Worm (Caenorhabditis elegans) whole organism, midembryonic: ENCODE results near the gene ZK596.3.

Experiments used
- T22C8.4 ChIP-seq: fragments of 200-800 bp; sonication (Bioruptor generic); IDR thresholded peaks from 2 replicates; pipeline ENCODE4 v1.3.6; 2022; ENCODE audit warnings: missing genetic modification characterization, missing compliant biosample characterization
- klf-2 ChIP-seq: fragments of 200-800 bp; sonication (Bioruptor generic); conservative IDR thresholded peaks from 2 replicates; pipeline ENCODE4 v1.3.6; 2022; ENCODE audit warnings: missing genetic modification reagents, missing genetic modification characterization, missing compliant biosample characterization
- tab-1 ChIP-seq: fragments of 200-800 bp; sonication (Bioruptor generic); IDR thresholded peaks from 2 replicates; pipeline ENCODE4 v1.3.6; 2022; ENCODE audit warnings: missing genetic modification characterization, missing compliant biosample characterization

DNA sequence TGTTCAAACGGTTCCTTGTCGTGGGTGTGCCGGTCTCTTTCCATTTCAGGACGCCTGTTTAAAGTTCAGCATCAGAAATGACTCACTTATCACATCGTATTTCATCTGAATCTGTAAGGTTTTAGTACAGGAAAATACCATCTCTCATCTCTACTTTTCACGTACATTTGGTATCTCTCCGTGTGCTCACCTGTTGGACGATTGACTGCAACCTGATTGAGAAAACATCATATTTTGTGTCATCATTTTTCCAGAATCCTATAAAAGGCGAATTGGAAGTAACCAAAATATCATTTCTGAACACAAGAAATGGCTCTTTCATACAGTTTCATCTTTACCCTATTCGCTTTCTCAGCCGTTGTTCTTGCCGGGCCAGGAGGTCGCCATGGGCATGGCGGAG lies 4.1 kb downstream of the ZK596.3 start, which contains the start of gene srlf-30:
- TF ChIP-seq T22C8.4 (GFP tag; lab: Robert Waterston, UW) (no peak), klf-2 (GFP tag; lab: Robert Waterston, UW) (no peak), tab-1 (GFP tag; lab: Robert Waterston, UW) (no peak)
